Worm (Caenorhabditis elegans): ENCODE measurements around the gene irld-67.

- TF ChIP-seq ama-1 (optimal IDR thresholded peaks at IDR 0.05) (no peak), nhr-77 (tag; optimal IDR thresholded peaks at IDR 0.05) (no peak)
Observed at ce11 chrII:2894295-2894694, 40.0 kb downstream of the irld-67 start, which contains the start of gene sqv-2.
